4 fruit fly cellular contexts compared by ENCODE assay signal in the genomic region with DNA sequence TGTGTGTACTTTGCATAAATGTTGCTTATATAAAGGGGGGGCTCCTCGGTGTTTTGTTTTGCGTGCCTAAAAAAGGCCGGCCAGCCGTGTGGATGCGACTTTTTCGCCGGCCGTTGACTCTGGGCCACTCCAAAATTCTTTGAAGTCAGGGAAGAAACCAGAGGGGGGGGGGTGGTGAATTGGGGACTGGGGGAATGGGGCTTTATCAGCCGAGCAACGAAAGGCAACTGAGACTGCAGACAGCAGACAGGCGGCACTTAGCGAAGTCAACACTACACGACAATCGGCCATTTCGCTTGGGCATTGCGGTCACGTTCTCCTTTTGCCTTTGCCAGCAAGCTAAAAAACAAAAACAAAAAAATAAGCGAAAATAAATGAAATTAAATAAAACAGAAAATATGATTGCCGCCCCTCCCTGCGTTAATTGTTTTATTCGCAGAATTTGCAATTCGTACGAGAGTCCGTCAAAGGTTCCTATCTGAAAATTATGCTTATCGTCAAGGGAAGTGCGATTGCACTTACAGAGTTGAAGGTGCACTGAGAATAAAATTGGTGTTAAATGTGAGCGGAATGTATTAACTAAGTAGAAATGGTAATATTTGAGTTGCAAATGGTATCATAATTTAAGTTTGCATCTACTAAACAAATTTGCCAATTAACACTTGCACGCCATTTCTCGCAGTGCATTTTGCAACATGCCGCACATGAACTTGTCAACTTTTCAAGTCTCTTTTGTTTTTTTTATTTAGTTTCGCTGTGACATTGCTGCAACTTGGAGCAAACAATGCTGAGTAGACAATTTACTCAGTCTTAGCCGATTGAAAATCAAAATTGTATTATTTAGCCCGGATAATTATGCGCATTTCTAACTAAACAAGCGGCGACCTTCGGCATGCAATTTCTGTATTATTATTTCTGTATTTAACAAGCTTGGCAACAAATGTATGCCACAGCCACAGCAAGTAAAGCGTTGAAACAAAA.
TF ChIP-seq lines count a peak whose summit lies in the region.

No protein-coding gene starts in this region.

TF ChIP-seq in whole organism, embryonic, 481 proteins besides CTCF, POLR2A, EP300 and RAD21 (continued from another document and continues in another):
- TF ChIP-seq pan (optimal IDR thresholded peaks at IDR 0.05; lab: Kevin White, UChicago): no peak
- peak in 1 of 2 experiments; percentile 57 for TF ChIP-seq pan (GFP tag; optimal IDR thresholded peaks at IDR 0.05 in 1 of 2, IDR thresholded peaks at IDR 0.05 in 1 of 2)
- no peak for TF ChIP-seq CG11456 (GFP tag; IDR thresholded peaks at IDR 0.05; lab: Robert Waterston, UW)
- no peak for TF ChIP-seq Mrtf (GFP tag; IDR thresholded peaks at IDR 0.05; lab: Robert Waterston, UW)
- TF ChIP-seq tgo (GFP tag; IDR thresholded peaks at IDR 0.05; lab: Robert Waterston, UW): 0 out of 3 replicates have a peak, but pooled peaks have one; percentile 14
- TF ChIP-seq CG2889 (GFP tag; IDR thresholded peaks at IDR 0.05; lab: Robert Waterston, UW): 0 out of 3 replicates have a peak, but pooled peaks have one; percentile 9
- no peak for TF ChIP-seq prd (optimal IDR thresholded peaks at IDR 0.05; lab: Kevin White, UChicago)
- peak; percentile 49; the same call in 1 of the 3 replicates for TF ChIP-seq prd (GFP tag; IDR thresholded peaks at IDR 0.05; lab: Robert Waterston, UW)
- peak; percentile 87 for TF ChIP-seq Ets65A (GFP tag; lab: Kevin White, UChicago)
- peak; percentile 46 for TF ChIP-seq corto (GFP tag; optimal IDR thresholded peaks at IDR 0.05; lab: Kevin White, UChicago)
- TF ChIP-seq CG3726 (GFP tag; IDR thresholded peaks at IDR 0.05; lab: Robert Waterston, UW): 0 out of 3 replicates have a peak, but pooled peaks have one; percentile 47
- peak; percentile 2 for TF ChIP-seq CG4854 (GFP tag; optimal IDR thresholded peaks at IDR 0.05; lab: Kevin White, UChicago)
- no peak for TF ChIP-seq CG7839 (tag; optimal IDR thresholded peaks at IDR 0.05; lab: Kevin White, UChicago)
- no peak for TF ChIP-seq slou (GFP tag; optimal IDR thresholded peaks at IDR 0.05; lab: Kevin White, UChicago)
- peak; percentile 28; the same call in 1 of the 2 replicates for TF ChIP-seq CG17328 (GFP tag; IDR thresholded peaks at IDR 0.05; lab: Robert Waterston, UW)
- TF ChIP-seq ind (GFP tag; optimal IDR thresholded peaks at IDR 0.05; lab: Kevin White, UChicago): peak; percentile 16
- 0 out of 3 replicates have a peak, but pooled peaks have one; percentile 27 for TF ChIP-seq CG11695 (GFP tag; IDR thresholded peaks at IDR 0.05; lab: Robert Waterston, UW)
- peak; percentile 26; the same call in 1 of the 2 replicates for TF ChIP-seq Atf6 (GFP tag; IDR thresholded peaks at IDR 0.05; lab: Robert Waterston, UW)
- TF ChIP-seq nmo (GFP tag; optimal IDR thresholded peaks at IDR 0.05; lab: Kevin White, UChicago): no peak
- TF ChIP-seq hkb (optimal IDR thresholded peaks at IDR 0.05; lab: Kevin White, UChicago): no peak
- TF ChIP-seq hkb (GFP tag; IDR thresholded peaks at IDR 0.05; lab: Robert Waterston, UW): peak; percentile 41; the same call in 1 of the 2 replicates
- peak; percentile 36; the same call in 1 of the 2 replicates for TF ChIP-seq seq (GFP tag; IDR thresholded peaks at IDR 0.05; lab: Robert Waterston, UW)
- peak; percentile 18 for TF ChIP-seq bab2 (GFP tag; optimal IDR thresholded peaks at IDR 0.05; lab: Kevin White, UChicago)
- TF ChIP-seq dmrt11E (tag; optimal IDR thresholded peaks at IDR 0.05; lab: Kevin White, UChicago): no peak
- TF ChIP-seq Rx (GFP tag; IDR thresholded peaks at IDR 0.05; lab: Robert Waterston, UW): peak; percentile 40; the same call in 1 of the 2 replicates
- 0 out of 3 replicates have a peak, but pooled peaks have one; percentile 33 for TF ChIP-seq jigr1 (GFP tag; IDR thresholded peaks at IDR 0.05; lab: Robert Waterston, UW)
- no peak for TF ChIP-seq CG1024 (GFP tag; IDR thresholded peaks at IDR 0.05; lab: Robert Waterston, UW)
- TF ChIP-seq crol (GFP tag; IDR thresholded peaks at IDR 0.05; lab: Robert Waterston, UW): peak; percentile 57

TF ChIP-seq in whole organism, prepupa, 60 proteins besides CTCF, POLR2A, EP300 and RAD21 (continued from another document and continues in another):
- peak; percentile 76 for TF ChIP-seq Smox (GFP tag; optimal IDR thresholded peaks at IDR 0.05; lab: Kevin White, UChicago)
- TF ChIP-seq CG10669 (GFP tag; optimal IDR thresholded peaks at IDR 0.05; lab: Kevin White, UChicago): peak; percentile 66
- peak; percentile 90 for TF ChIP-seq CG3919 (GFP tag; optimal IDR thresholded peaks at IDR 0.05; lab: Kevin White, UChicago)
- peak; percentile 98 for TF ChIP-seq svp (GFP tag; lab: Kevin White, UChicago)
- peak; percentile 95 for TF ChIP-seq Met (GFP tag; optimal IDR thresholded peaks at IDR 0.05; lab: Kevin White, UChicago)
- peak; percentile 28 for TF ChIP-seq CG3032 (tag; optimal IDR thresholded peaks at IDR 0.05; lab: Kevin White, UChicago)
- peak; percentile 46 for TF ChIP-seq OdsH (GFP tag; optimal IDR thresholded peaks at IDR 0.05; lab: Kevin White, UChicago)
- peak; percentile 64 for TF ChIP-seq Blimp-1 (GFP tag; optimal IDR thresholded peaks at IDR 0.05; lab: Kevin White, UChicago)
- no peak for TF ChIP-seq CG4318 (GFP tag; optimal IDR thresholded peaks at IDR 0.05; lab: Kevin White, UChicago)
- TF ChIP-seq Eip78C (GFP tag; lab: Kevin White, UChicago): peak; percentile 97
- peak; percentile 60 for TF ChIP-seq pdm3 (GFP tag; optimal IDR thresholded peaks at IDR 0.05; lab: Kevin White, UChicago)
- TF ChIP-seq Hr38 (GFP tag; optimal IDR thresholded peaks at IDR 0.05; lab: Kevin White, UChicago): no peak
- peak; percentile 49 for TF ChIP-seq CG34406 (GFP tag; optimal IDR thresholded peaks at IDR 0.05; lab: Kevin White, UChicago)
- TF ChIP-seq eg (GFP tag; IDR thresholded peaks at IDR 0.05; lab: Robert Waterston, UW): peak; percentile 69
- peak; percentile 76 for TF ChIP-seq Sox102F (GFP tag; optimal IDR thresholded peaks at IDR 0.05; lab: Kevin White, UChicago)
- peak; percentile 38 for TF ChIP-seq net (GFP tag; optimal IDR thresholded peaks at IDR 0.05; lab: Kevin White, UChicago)
- peak; percentile 20 for TF ChIP-seq Sox15 (GFP tag; optimal IDR thresholded peaks at IDR 0.05; lab: Kevin White, UChicago)
- TF ChIP-seq lz (GFP tag; optimal IDR thresholded peaks at IDR 0.05; lab: Kevin White, UChicago): peak; percentile 77
- no peak for TF ChIP-seq CG8632 (GFP tag; optimal IDR thresholded peaks at IDR 0.05; lab: Kevin White, UChicago)
- peak; percentile 91 for TF ChIP-seq CG6163 (GFP tag; IDR thresholded peaks at IDR 0.05; lab: Robert Waterston, UW)
- peak; percentile 55 for TF ChIP-seq Sox14 (GFP tag; optimal IDR thresholded peaks at IDR 0.05; lab: Kevin White, UChicago)
- TF ChIP-seq salr (GFP tag; optimal IDR thresholded peaks at IDR 0.05; lab: Kevin White, UChicago): no peak
- TF ChIP-seq CG11762 (GFP tag; optimal IDR thresholded peaks at IDR 0.05; lab: Kevin White, UChicago; ENCODE audit: insufficient read depth): peak; percentile 82
- TF ChIP-seq acj6 (GFP tag; optimal IDR thresholded peaks at IDR 0.05; lab: Kevin White, UChicago): peak; percentile 55
- TF ChIP-seq CG7368 (GFP tag; optimal IDR thresholded peaks at IDR 0.05; lab: Kevin White, UChicago): peak; percentile 74
- TF ChIP-seq Gug (GFP tag; IDR thresholded peaks at IDR 0.05; lab: Robert Waterston, UW): peak; percentile 61
- peak; percentile 64 for TF ChIP-seq CG15336 (GFP tag; IDR thresholded peaks at IDR 0.05; lab: Robert Waterston, UW)
- TF ChIP-seq CG10631 (GFP tag; optimal IDR thresholded peaks at IDR 0.05; lab: Kevin White, UChicago): no peak
- peak; percentile 65 for TF ChIP-seq vri (GFP tag; optimal IDR thresholded peaks at IDR 0.05; lab: Kevin White, UChicago)
- TF ChIP-seq CG9139 (GFP tag; optimal IDR thresholded peaks at IDR 0.05; lab: Kevin White, UChicago): no peak
- TF ChIP-seq esn (GFP tag; optimal IDR thresholded peaks at IDR 0.05; lab: Kevin White, UChicago): peak; percentile 84

TF ChIP-seq in whole organism, pupa, 21 proteins besides CTCF, POLR2A, EP300 and RAD21 (continued from another document):
- no peak for TF ChIP-seq CG34367 (tag; optimal IDR thresholded peaks at IDR 0.05; lab: Kevin White, UChicago)

TF ChIP-seq in whole organism, wandering third instar larva, 38 proteins besides CTCF, POLR2A, EP300 and RAD21 (continued from another document):
- TF ChIP-seq lola (GFP tag; optimal IDR thresholded peaks at IDR 0.05; lab: Kevin White, UChicago) (no peak), HLH106 (tag; optimal IDR thresholded peaks at IDR 0.05; lab: Kevin White, UChicago) (peak; percentile 72), Hr78 (GFP tag; optimal IDR thresholded peaks at IDR 0.05; lab: Kevin White, UChicago) (no peak), Myc (optimal IDR thresholded peaks at IDR 0.05; lab: Kevin White, UChicago) (no peak), Dfd (GFP tag; optimal IDR thresholded peaks at IDR 0.05; lab: Kevin White, UChicago) (no peak), brk (GFP tag; optimal IDR thresholded peaks at IDR 0.05; lab: Kevin White, UChicago) (peak; percentile 21), Abd-B (GFP tag; optimal IDR thresholded peaks at IDR 0.05; lab: Kevin White, UChicago) (no peak), foxo (GFP tag; optimal IDR thresholded peaks at IDR 0.05; lab: Kevin White, UChicago) (peak in 1 of 2 experiments; percentile 85), dmrt93B (GFP tag; optimal IDR thresholded peaks at IDR 0.05; lab: Kevin White, UChicago) (peak; percentile 71), Hr83 (GFP tag; optimal IDR thresholded peaks at IDR 0.05; lab: Kevin White, UChicago; ENCODE audit: poor library complexity, severe bottlenecking) (peak; percentile 61), Sp1 (GFP tag; optimal IDR thresholded peaks at IDR 0.05; lab: Kevin White, UChicago) (peak; percentile 11), N (GFP tag; optimal IDR thresholded peaks at IDR 0.05; lab: Kevin White, UChicago) (no peak), Mio (GFP tag; optimal IDR thresholded peaks at IDR 0.05; lab: Kevin White, UChicago) (no peak), CG32264 (GFP tag; optimal IDR thresholded peaks at IDR 0.05; lab: Kevin White, UChicago) (peak; percentile 59), fru (GFP tag; optimal IDR thresholded peaks at IDR 0.05; lab: Kevin White, UChicago) (peak; percentile 88), tai (GFP tag; optimal IDR thresholded peaks at IDR 0.05; lab: Kevin White, UChicago) (no peak), ey (GFP tag; optimal IDR thresholded peaks at IDR 0.05; lab: Kevin White, UChicago) (peak; percentile 70)
TF ChIP-seq in whole organism, wandering third instar larva: peak in this region for 19.
